Fruit fly (Drosophila melanogaster) whole organism, embryonic: ENCODE data around the gene bun.

ENCODE experiments used
- Asciz ChIP-seq: fragments of 200-800 bp; sonication (Bioruptor generic); optimal IDR thresholded peaks from 2 replicates; lab custom pipeline; 2017; ENCODE audit warnings: missing biosample characterization, mild to moderate bottlenecking, missing genetic modification characterization, missing genetic modification reagents
- Blimp-1 ChIP-seq: fragments of 200-800 bp; sonication (Bioruptor generic); optimal IDR thresholded peaks from 3 replicates; lab custom pipeline; 2018; ENCODE audit warnings: missing biosample characterization, missing genetic modification characterization, mild to moderate bottlenecking, moderate library complexity, missing genetic modification reagents
- CG10209 ChIP-seq: fragments of 200-800 bp; sonication (Bioruptor generic); optimal IDR thresholded peaks from 3 replicates; lab custom pipeline; 2017; ENCODE audit warnings: missing biosample characterization, mild to moderate bottlenecking, missing genetic modification characterization, missing genetic modification reagents
- CG10462 ChIP-seq: fragments of 200-800 bp; sonication (Bioruptor generic); optimal IDR thresholded peaks from 2 replicates; lab custom pipeline; 2016; ENCODE audit warnings: missing biosample characterization, missing genetic modification characterization
- CG10543 ChIP-seq: fragments of 200-800 bp; sonication (Bioruptor generic); optimal IDR thresholded peaks from 3 replicates; lab custom pipeline; 2017; ENCODE audit warnings: missing biosample characterization, mild to moderate bottlenecking, missing genetic modification characterization, moderate library complexity
- CG12219 ChIP-seq: fragments of 200-800 bp; sonication (Bioruptor generic); optimal IDR thresholded peaks from 3 replicates; lab custom pipeline; 2018; ENCODE audit warnings: missing biosample characterization, mild to moderate bottlenecking, missing genetic modification characterization
- CG12744 ChIP-seq: fragments of 200-800 bp; sonication (Bioruptor generic); optimal IDR thresholded peaks from 2 replicates; lab custom pipeline; 2016; ENCODE audit warnings: missing biosample characterization, missing genetic modification characterization
- CG13296 ChIP-seq: fragments of 200-800 bp; sonication (Bioruptor generic); optimal IDR thresholded peaks from 3 replicates; lab custom pipeline; 2018; ENCODE audit warnings: missing biosample characterization, mild to moderate bottlenecking, missing genetic modification characterization
- CG14014 ChIP-seq: fragments of 200-800 bp; sonication (Bioruptor generic); IDR thresholded peaks from 2 replicates; pipeline ENCODE4 v1.3.6; 2022; ENCODE audit warnings: missing biosample characterization, missing genetic modification characterization
- CG1529 ChIP-seq: fragments of 200-800 bp; sonication (Bioruptor generic); optimal IDR thresholded peaks from 3 replicates; lab custom pipeline; 2018; ENCODE audit warnings: missing biosample characterization, missing genetic modification characterization
- CG16779 ChIP-seq: fragments of 200-800 bp; sonication (Bioruptor generic); IDR thresholded peaks from 2 replicates; pipeline ENCODE4 v1.3.6; 2022; ENCODE audit warnings: missing biosample characterization, missing genetic modification characterization
- CG1792 ChIP-seq: fragments of 200-800 bp; sonication (Bioruptor generic); optimal IDR thresholded peaks from 2 replicates; lab custom pipeline; 2016; ENCODE audit warnings: missing biosample characterization, missing genetic modification characterization
- CG2116 ChIP-seq: fragments of 200-800 bp; sonication (Bioruptor generic); optimal IDR thresholded peaks from 3 replicates; lab custom pipeline; 2018; ENCODE audit warnings: missing biosample characterization, mild to moderate bottlenecking, missing genetic modification characterization
- CG2875 ChIP-seq: fragments of 200-800 bp; sonication (Bioruptor generic); optimal IDR thresholded peaks from 2 replicates; lab custom pipeline; 2017; ENCODE audit warnings: missing biosample characterization, mild to moderate bottlenecking, missing genetic modification characterization, missing genetic modification reagents
- CG2889 ChIP-seq: fragments of 200-800 bp; sonication (Bioruptor generic); IDR thresholded peaks from 3 replicates; pipeline ENCODE4 v1.3.6; 2022; ENCODE audit warnings: missing biosample characterization, missing genetic modification characterization
- CG33213 ChIP-seq: fragments of 200-800 bp; sonication (Bioruptor generic); optimal IDR thresholded peaks from 3 replicates; lab custom pipeline; 2016; ENCODE audit warnings: missing biosample characterization, missing genetic modification characterization
- CG3995 ChIP-seq: fragments of 200-800 bp; sonication (Bioruptor generic); optimal IDR thresholded peaks from 3 replicates; lab custom pipeline; 2016; ENCODE audit warnings: missing biosample characterization, missing genetic modification characterization
- CG6765 ChIP-seq: fragments of 200-800 bp; sonication (Bioruptor generic); optimal IDR thresholded peaks from 3 replicates; lab custom pipeline; 2017; ENCODE audit warnings: missing biosample characterization, mild to moderate bottlenecking, missing genetic modification characterization
- CG7745 ChIP-seq: fragments of 200-800 bp; sonication (Bioruptor generic); optimal IDR thresholded peaks from 2 replicates; lab custom pipeline; 2018; ENCODE audit warnings: missing biosample characterization, mild to moderate bottlenecking, missing genetic modification characterization, moderate library complexity
- CG7963 ChIP-seq: fragments of 200-800 bp; sonication (Bioruptor generic); IDR thresholded peaks from 3 replicates; pipeline ENCODE4 v1.3.6; 2022; ENCODE audit warnings: missing biosample characterization, missing genetic modification characterization; ENCODE audit not compliant: partially characterized antibody
- CG8281 ChIP-seq: fragments of 200-800 bp; sonication (Bioruptor generic); optimal IDR thresholded peaks from 2 replicates; lab custom pipeline; 2018; ENCODE audit warnings: missing biosample characterization, mild to moderate bottlenecking, missing genetic modification characterization, moderate library complexity
- CG8478 ChIP-seq: fragments of >200 bp; optimal IDR thresholded peaks from 2 replicates; lab custom pipeline; 2018
- CG9609 ChIP-seq: fragments of 200-800 bp; sonication (Bioruptor generic); optimal IDR thresholded peaks from 3 replicates; lab custom pipeline; 2016; ENCODE audit warnings: missing biosample characterization, missing genetic modification characterization
- D19B ChIP-seq: fragments of 200-800 bp; sonication (Bioruptor generic); optimal IDR thresholded peaks from 2 replicates; lab custom pipeline; 2017; ENCODE audit warnings: missing biosample characterization, mild to moderate bottlenecking, missing genetic modification characterization
- Gsc ChIP-seq: fragments of 200-800 bp; sonication (Bioruptor generic); IDR thresholded peaks from 2 replicates; pipeline ENCODE4 v1.3.6; 2022; ENCODE audit warnings: missing biosample characterization, missing genetic modification characterization
- H2.0 ChIP-seq: fragments of 200-800 bp; sonication (Bioruptor generic); IDR thresholded peaks from 2 replicates; pipeline ENCODE4 v1.3.6; 2022; ENCODE audit warnings: missing biosample characterization, missing genetic modification characterization
- HmgD ChIP-seq: fragments of 200-800 bp; sonication (Bioruptor generic); optimal IDR thresholded peaks from 3 replicates; lab custom pipeline; 2016; ENCODE audit warnings: missing biosample characterization, missing genetic modification characterization
- Hmr ChIP-seq: fragments of 200-800 bp; sonication (Bioruptor generic); optimal IDR thresholded peaks from 3 replicates; lab custom pipeline; 2017; ENCODE audit warnings: mild to moderate bottlenecking, missing biosample characterization, missing genetic modification reagents, missing genetic modification characterization
- Hr78 ChIP-seq, 2 experiments: fragments of 200-800 bp in 1 of 2; fragments of >200 bp in 1 of 2; sonication (Bioruptor generic) in 1 of 2; optimal IDR thresholded peaks; 2 replicates each; lab custom pipeline; 2017 to 2019; ENCODE audit warnings: missing biosample characterization in 2 of 2, missing genetic modification characterization in 2 of 2, mild to moderate bottlenecking in 1 of 2, moderate library complexity in 1 of 2
- MBD-R2 ChIP-seq: fragments of 200-800 bp; sonication (Bioruptor generic); IDR thresholded peaks from 2 replicates; pipeline ENCODE4 v1.3.6; 2022; ENCODE audit warnings: missing biosample characterization, missing genetic modification characterization
- Opbp ChIP-seq: fragments of 200-800 bp; sonication (Bioruptor generic); IDR thresholded peaks from 3 replicates; pipeline ENCODE4 v1.3.6; 2022; ENCODE audit warnings: missing biosample characterization, missing genetic modification characterization; ENCODE audit not compliant: partially characterized antibody
- Spps ChIP-seq: fragments of 200-800 bp; sonication (Bioruptor generic); optimal IDR thresholded peaks from 2 replicates; lab custom pipeline; 2018; ENCODE audit warnings: missing biosample characterization, mild to moderate bottlenecking, missing genetic modification characterization
- Trl ChIP-seq, 3 experiments: fragments of >200 bp in 2 of 3; fragments of 200-800 bp in 1 of 3; sonication (Bioruptor generic) in 1 of 3; optimal IDR thresholded peaks; 2 replicates in 1 of 3; 3 replicates in 2 of 3; lab custom pipeline; 2016 to 2017; ENCODE audit warnings: missing biosample characterization in 1 of 3, missing genetic modification characterization in 1 of 3
- fd96Cb ChIP-seq: fragments of 200-800 bp; sonication (Bioruptor generic); optimal IDR thresholded peaks from 2 replicates; lab custom pipeline; 2018; ENCODE audit warnings: missing biosample characterization, mild to moderate bottlenecking, missing genetic modification characterization, moderate library complexity
- gsb ChIP-seq: fragments of 200-800 bp; sonication (Bioruptor generic); IDR thresholded peaks from 2 replicates; pipeline ENCODE4 v1.3.6; 2022; ENCODE audit warnings: missing biosample characterization, missing genetic modification characterization
- ham ChIP-seq: fragments of 200-800 bp; sonication (Bioruptor generic); IDR thresholded peaks from 2 replicates; pipeline ENCODE4 v1.3.6; 2022; ENCODE audit warnings: missing biosample characterization, missing genetic modification characterization
- hth ChIP-seq: fragments of >200 bp; optimal IDR thresholded peaks from 2 replicates; lab custom pipeline; 2017; ENCODE audit warnings: inconsistent platforms
- ind ChIP-seq: fragments of 200-800 bp; sonication (Bioruptor generic); optimal IDR thresholded peaks from 3 replicates; lab custom pipeline; 2016; ENCODE audit warnings: missing biosample characterization, missing genetic modification characterization
- lab ChIP-seq: fragments of 200-800 bp; sonication (Bioruptor generic); optimal IDR thresholded peaks from 3 replicates; lab custom pipeline; 2017; ENCODE audit warnings: missing biosample characterization, missing genetic modification characterization, mild to moderate bottlenecking, moderate library complexity, missing genetic modification reagents
- mld ChIP-seq: fragments of 200-800 bp; sonication (Bioruptor generic); IDR thresholded peaks from 3 replicates; pipeline ENCODE4 v1.3.6; 2022; ENCODE audit warnings: missing biosample characterization, missing genetic modification characterization; ENCODE audit not compliant: partially characterized antibody
- sc ChIP-seq, 3 experiments: fragments of >200 bp in 2 of 3; fragments of 200-800 bp in 1 of 3; sonication (Bioruptor generic) in 1 of 3; optimal IDR thresholded peaks; 2 replicates in 2 of 3; 3 replicates in 1 of 3; lab custom pipeline; 2017; ENCODE audit warnings: mild to moderate bottlenecking in 1 of 3, missing biosample characterization in 1 of 3, missing genetic modification characterization in 1 of 3, missing genetic modification reagents in 1 of 3
- slbo ChIP-seq: fragments of 200-800 bp; sonication (Bioruptor generic); IDR thresholded peaks from 2 replicates; pipeline ENCODE4 v1.3.6; 2022; ENCODE audit warnings: missing biosample characterization, missing genetic modification characterization
- slou ChIP-seq: fragments of 200-800 bp; sonication (Bioruptor generic); optimal IDR thresholded peaks from 3 replicates; lab custom pipeline; 2016; ENCODE audit warnings: missing biosample characterization, missing genetic modification characterization
- sna ChIP-seq: fragments of 200-800 bp; sonication (Bioruptor generic); IDR thresholded peaks from 2 replicates; pipeline ENCODE4 v1.3.6; 2022; ENCODE audit warnings: missing biosample characterization, missing genetic modification characterization; ENCODE audit not compliant: partially characterized antibody
- tap ChIP-seq: fragments of 200-800 bp; optimal IDR thresholded peaks from 3 replicates; lab custom pipeline; 2019; ENCODE audit warnings: missing biosample characterization, mild to moderate bottlenecking, missing genetic modification characterization, moderate library complexity
- tna ChIP-seq: fragments of 200-800 bp; sonication (Bioruptor generic); IDR thresholded peaks from 2 replicates; pipeline ENCODE4 v1.3.6; 2022; ENCODE audit warnings: missing biosample characterization, missing genetic modification characterization; ENCODE audit not compliant: partially characterized antibody
- twi ChIP-seq: fragments of 200-800 bp; optimal IDR thresholded peaks from 2 replicates; lab custom pipeline; 2019; ENCODE audit warnings: missing biosample characterization, mild to moderate bottlenecking, missing genetic modification characterization, moderate library complexity
- tx ChIP-seq: fragments of 200-800 bp; sonication (Bioruptor generic); optimal IDR thresholded peaks from 2 replicates; lab custom pipeline; 2016; ENCODE audit warnings: missing biosample characterization, missing genetic modification characterization
- vfl ChIP-seq: fragments of 200-800 bp; sonication (Bioruptor generic); optimal IDR thresholded peaks from 2 replicates; lab custom pipeline; 2016; ENCODE audit warnings: missing biosample characterization, missing genetic modification characterization
- vnd ChIP-seq: fragments of 200-800 bp; sonication (Bioruptor generic); IDR thresholded peaks from 3 replicates; pipeline ENCODE4 v1.3.6; 2022; ENCODE audit warnings: missing biosample characterization, missing genetic modification characterization; ENCODE audit not compliant: partially characterized antibody

bun gene

DNA sequence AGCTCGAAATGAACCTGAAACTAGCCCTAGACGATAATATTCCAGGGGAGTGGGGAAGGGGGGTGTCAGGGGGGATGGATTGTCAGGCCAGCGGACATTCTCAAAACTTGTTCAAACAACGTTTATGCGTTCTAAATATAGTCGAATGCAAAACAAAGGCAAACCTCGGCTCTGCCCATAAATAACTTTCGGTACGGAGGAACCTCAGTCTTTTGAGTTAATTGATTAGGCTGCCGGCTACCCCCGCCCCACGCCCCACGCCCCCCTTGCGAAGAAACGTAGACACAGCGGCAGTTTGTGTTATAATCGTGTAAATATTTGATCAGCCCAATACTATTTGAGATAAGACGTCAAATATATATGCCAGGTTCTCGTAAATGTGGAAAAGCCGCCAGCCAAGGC lies 10.8 kb downstream of the bun start (continued):
- no peak for TF ChIP-seq CG9609
- peak; percentile 74 for TF ChIP-seq Blimp-1 (GFP tag; lab: Kevin White, UChicago)
- no peak for TF ChIP-seq CG12744 (GFP tag; lab: Kevin White, UChicago)
- TF ChIP-seq Gsc: no peak
- TF ChIP-seq CG2889 (GFP tag; lab: Robert Waterston, UW): no peak
- no peak for TF ChIP-seq vfl (GFP tag; lab: Kevin White, UChicago)
- TF ChIP-seq ham: no peak
- peak; percentile 66 for TF ChIP-seq CG8281 (tag; lab: Kevin White, UChicago)
- peak; percentile 46; the same call in 1 of the 2 replicates for TF ChIP-seq CG14014 (GFP tag; lab: Robert Waterston, UW)
- TF ChIP-seq CG8478: no peak
- no peak for TF ChIP-seq fd96Cb (tag; lab: Kevin White, UChicago)
- peak; percentile 53 for TF ChIP-seq CG2875 (GFP tag; lab: Kevin White, UChicago)
- peak; percentile 64 for TF ChIP-seq CG12219 (GFP tag; lab: Kevin White, UChicago)
- TF ChIP-seq CG10209: peak; percentile 33
- no peak for TF ChIP-seq Opbp (GFP tag; lab: Robert Waterston, UW)
- no peak for TF ChIP-seq tna (GFP tag; lab: Robert Waterston, UW)
- TF ChIP-seq hth (lab: Kevin White, UChicago): no peak
- no peak for TF ChIP-seq CG2116 (GFP tag; lab: Kevin White, UChicago)
- TF ChIP-seq mld (GFP tag; lab: Robert Waterston, UW): no peak
- TF ChIP-seq slou (GFP tag; lab: Kevin White, UChicago): no peak
- peak; percentile 88 for TF ChIP-seq CG6765 (GFP tag; lab: Kevin White, UChicago)
- TF ChIP-seq CG1529: peak; percentile 41
- no peak for TF ChIP-seq HmgD
- TF ChIP-seq CG7963: no peak
- peak; percentile 38; the same call in 1 of the 2 replicates for TF ChIP-seq MBD-R2 (GFP tag; lab: Robert Waterston, UW)
- no peak for TF ChIP-seq CG10462 (GFP tag; lab: Kevin White, UChicago)
- peak; percentile 82 for TF ChIP-seq Hmr (GFP tag; lab: Kevin White, UChicago)
- no peak for TF ChIP-seq tx (GFP tag; lab: Kevin White, UChicago)
- peak; percentile 30 for TF ChIP-seq Spps (tag; lab: Kevin White, UChicago)
- no peak for TF ChIP-seq ind
- no peak for TF ChIP-seq CG1792 (GFP tag; lab: Kevin White, UChicago)
- no peak for TF ChIP-seq Trl (optimal IDR thresholded peaks at IDR 0.05; lab: Kevin White, UChicago)
- TF ChIP-seq Trl (GFP tag; optimal IDR thresholded peaks at IDR 0.05; lab: Kevin White, UChicago): no peak
- TF ChIP-seq vnd (GFP tag; lab: Robert Waterston, UW): no peak
- peak; percentile 94 for TF ChIP-seq lab (GFP tag; lab: Kevin White, UChicago)
- no peak for TF ChIP-seq sna (GFP tag; lab: Robert Waterston, UW)
- TF ChIP-seq Hr78 (GFP tag; optimal IDR thresholded peaks at IDR 0.05; lab: Kevin White, UChicago): peak in 1 of 2 experiments; percentile 61
- peak; percentile 60 for TF ChIP-seq gsb (GFP tag; lab: Robert Waterston, UW)
- TF ChIP-seq slbo (GFP tag; lab: Robert Waterston, UW): peak; percentile 61
- peak; percentile 28 for TF ChIP-seq twi
- TF ChIP-seq H2.0 (GFP tag; lab: Robert Waterston, UW): no peak
- peak; percentile 86 for TF ChIP-seq Asciz (GFP tag; lab: Kevin White, UChicago)
- TF ChIP-seq CG7745 (tag; lab: Kevin White, UChicago): peak; percentile 45
- peak; percentile 60 for TF ChIP-seq tap
- TF ChIP-seq CG33213 (GFP tag; lab: Kevin White, UChicago): no peak
- TF ChIP-seq CG3995 (GFP tag; lab: Kevin White, UChicago): no peak
- TF ChIP-seq CG10543: peak; percentile 77
- TF ChIP-seq sc (optimal IDR thresholded peaks at IDR 0.05; lab: Kevin White, UChicago): no peak
- no peak for TF ChIP-seq sc (GFP tag; optimal IDR thresholded peaks at IDR 0.05; lab: Kevin White, UChicago)
- peak; percentile 38 for TF ChIP-seq D19B
- TF ChIP-seq CG16779 (GFP tag; lab: Robert Waterston, UW): peak; percentile 55; the same call in 1 of the 2 replicates
- TF ChIP-seq CG13296 (GFP tag; lab: Kevin White, UChicago): peak; percentile 84
